Worm (Caenorhabditis elegans): ENCODE results near the gene chtb-1.

The chtb-1 gene

DNA sequence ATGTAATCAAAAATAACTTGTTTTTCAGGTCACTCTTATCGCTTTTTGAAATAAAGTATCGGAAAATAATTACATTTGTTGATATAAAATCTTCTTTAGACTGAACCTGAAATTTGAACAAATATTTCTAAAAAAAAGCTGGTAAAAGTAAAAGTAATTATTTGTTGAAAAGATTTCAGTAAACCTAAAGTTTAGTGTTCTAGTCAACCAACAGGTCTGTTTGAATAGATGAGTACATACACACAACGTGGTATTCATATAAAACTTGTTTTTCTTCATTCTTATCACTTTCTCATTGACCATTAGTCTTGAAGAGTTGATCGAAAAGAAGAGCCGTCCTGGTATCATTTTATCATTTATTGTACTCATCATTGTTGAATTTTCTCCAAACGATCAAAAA lies 35.6 kb downstream of the chtb-1 start, which contains the start of gene C40H1.9:
TSS of gene C40H1.9 (plus strand) at position 301 of the 400 bp plus-strand sequence.
- no peak for TF ChIP-seq med-1 (GFP tag; optimal IDR thresholded peaks at IDR 0.05; ENCODE audit: insufficient read depth)
- no peak for TF ChIP-seq ztf-23 (GFP tag; IDR thresholded peaks at IDR 0.05)
- TF ChIP-seq tab-1 (GFP tag; IDR thresholded peaks at IDR 0.05): no peak
- no peak for TF ChIP-seq klf-2 (GFP tag; conservative IDR thresholded peaks at IDR 0.05)
- no peak for TF ChIP-seq T22C8.4 (GFP tag; IDR thresholded peaks at IDR 0.05)
- TF ChIP-seq flt-1 (GFP tag; IDR thresholded peaks at IDR 0.05): no peak
- TF ChIP-seq ref-1 (GFP tag; conservative IDR thresholded peaks at IDR 0.05): no peak
- no peak for TF ChIP-seq cog-1 (tag; optimal IDR thresholded peaks at IDR 0.05)
- TF ChIP-seq ztf-29 (GFP tag; IDR thresholded peaks at IDR 0.05): no peak

DNA sequence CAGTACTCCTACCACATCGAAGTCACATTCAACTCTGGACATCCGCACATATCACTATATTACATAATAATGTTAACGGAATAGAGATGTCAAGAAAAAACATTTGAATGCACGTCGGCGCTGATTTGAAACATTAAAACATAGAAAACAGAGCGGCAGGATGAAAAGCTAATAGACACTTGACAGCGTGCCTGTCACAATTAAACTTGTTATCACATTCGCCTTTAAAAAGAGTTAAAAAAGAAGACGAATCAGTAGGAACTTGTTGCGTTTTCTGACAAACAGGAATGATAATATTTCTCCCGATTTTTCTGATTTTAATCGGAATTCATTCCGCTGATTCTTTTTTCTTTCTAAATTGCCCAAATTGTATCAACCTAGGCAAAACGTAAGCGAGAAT lies 37.7 kb downstream of the chtb-1 start:
- no peak for TF ChIP-seq T22C8.4 (GFP tag; IDR thresholded peaks at IDR 0.05)
- TF ChIP-seq ztf-23 (GFP tag; IDR thresholded peaks at IDR 0.05): no peak
- TF ChIP-seq ztf-29 (GFP tag; IDR thresholded peaks at IDR 0.05): no peak
- TF ChIP-seq cog-1 (tag; optimal IDR thresholded peaks at IDR 0.05): no peak
- no peak for TF ChIP-seq med-1 (GFP tag; optimal IDR thresholded peaks at IDR 0.05; ENCODE audit: insufficient read depth)
- no peak for TF ChIP-seq tab-1 (GFP tag; IDR thresholded peaks at IDR 0.05)
- no peak for TF ChIP-seq klf-2 (GFP tag; conservative IDR thresholded peaks at IDR 0.05)
- no peak for TF ChIP-seq ref-1 (GFP tag; conservative IDR thresholded peaks at IDR 0.05)
- TF ChIP-seq flt-1 (GFP tag; IDR thresholded peaks at IDR 0.05): no peak

DNA sequence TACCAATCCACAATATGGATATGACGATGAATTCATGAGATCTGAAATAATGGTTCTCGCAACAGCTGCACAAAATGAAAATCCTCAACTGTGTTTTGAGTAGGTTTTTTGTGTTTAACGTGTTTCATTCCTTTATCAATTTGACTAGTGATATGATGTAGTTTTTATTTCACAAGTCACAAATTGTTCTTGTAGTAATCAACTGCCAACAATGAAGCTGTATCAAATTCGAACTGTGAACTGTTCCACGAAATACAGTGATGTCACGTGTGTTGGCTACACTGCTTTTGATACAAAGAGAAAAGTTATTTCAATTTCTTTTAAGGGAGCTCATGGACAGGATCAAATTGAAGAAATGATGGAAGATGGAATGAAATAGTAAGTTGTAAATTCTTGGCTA lies 40.1 kb downstream of the chtb-1 start:
- TF ChIP-seq ref-1 (GFP tag; conservative IDR thresholded peaks at IDR 0.05): no peak
- no peak for TF ChIP-seq tab-1 (GFP tag; IDR thresholded peaks at IDR 0.05)

DNA sequence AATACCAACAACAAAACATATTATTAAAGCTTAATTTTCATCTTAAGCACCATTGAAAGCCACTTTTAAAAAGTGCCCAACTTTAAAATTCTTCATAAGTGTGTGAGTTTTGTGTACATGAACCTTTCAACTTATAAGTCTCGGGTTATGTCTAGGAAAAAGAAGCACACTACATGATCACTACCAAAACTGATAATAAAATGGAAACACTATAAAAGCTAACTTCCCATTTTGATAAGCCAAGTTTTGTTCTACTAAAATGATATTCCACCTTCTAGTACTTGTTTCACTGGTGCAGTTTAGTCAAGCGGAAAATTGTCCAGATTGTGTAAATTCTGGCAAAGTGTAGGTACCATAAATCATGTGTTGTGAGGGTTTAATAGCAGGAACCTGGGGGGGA lies 40.8 kb downstream of the chtb-1 start, which contains the start of gene C40H1.8:
TSS of gene C40H1.8 (plus strand) at position 242 of the 400 bp plus-strand sequence.
- no peak for TF ChIP-seq med-1 (GFP tag; optimal IDR thresholded peaks at IDR 0.05; ENCODE audit: insufficient read depth)
- TF ChIP-seq flt-1 (GFP tag; IDR thresholded peaks at IDR 0.05): no peak
- TF ChIP-seq ztf-23 (GFP tag; IDR thresholded peaks at IDR 0.05): no peak
- TF ChIP-seq ztf-29 (GFP tag; IDR thresholded peaks at IDR 0.05): no peak
- no peak for TF ChIP-seq tab-1 (GFP tag; IDR thresholded peaks at IDR 0.05)
- TF ChIP-seq cog-1 (tag; optimal IDR thresholded peaks at IDR 0.05): no peak
- no peak for TF ChIP-seq ref-1 (GFP tag; conservative IDR thresholded peaks at IDR 0.05)
- no peak for TF ChIP-seq T22C8.4 (GFP tag; IDR thresholded peaks at IDR 0.05)
- no peak for TF ChIP-seq klf-2 (GFP tag; conservative IDR thresholded peaks at IDR 0.05)

DNA sequence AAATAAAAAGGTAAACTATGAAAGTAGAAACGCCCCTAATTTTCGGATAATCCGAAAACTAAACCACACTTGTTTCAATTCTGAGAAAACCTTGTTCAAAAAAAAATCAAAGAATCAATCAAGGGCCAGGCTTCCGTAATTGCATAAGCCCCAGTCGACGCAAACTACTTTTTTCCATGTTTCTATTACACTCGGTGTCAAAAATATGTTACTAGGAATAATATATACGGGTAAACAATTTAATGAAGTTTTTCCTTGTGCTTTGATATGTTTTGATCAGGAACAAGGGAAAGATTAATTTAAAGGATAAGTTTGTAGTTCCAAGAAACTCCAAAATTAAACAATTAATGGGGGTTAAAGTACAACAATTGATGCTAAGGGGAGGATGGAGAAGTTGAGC lies 45.4 kb downstream of the chtb-1 start:
- TF ChIP-seq ref-1 (GFP tag; conservative IDR thresholded peaks at IDR 0.05) (no peak), tab-1 (GFP tag; IDR thresholded peaks at IDR 0.05) (no peak), flt-1 (GFP tag; IDR thresholded peaks at IDR 0.05) (no peak), T22C8.4 (GFP tag; IDR thresholded peaks at IDR 0.05) (no peak), med-1 (GFP tag; optimal IDR thresholded peaks at IDR 0.05; ENCODE audit: insufficient read depth) (no peak), cog-1 (tag; optimal IDR thresholded peaks at IDR 0.05) (no peak), ztf-29 (GFP tag; IDR thresholded peaks at IDR 0.05) (no peak), klf-2 (GFP tag; conservative IDR thresholded peaks at IDR 0.05) (no peak), ztf-23 (GFP tag; IDR thresholded peaks at IDR 0.05) (no peak)

DNA sequence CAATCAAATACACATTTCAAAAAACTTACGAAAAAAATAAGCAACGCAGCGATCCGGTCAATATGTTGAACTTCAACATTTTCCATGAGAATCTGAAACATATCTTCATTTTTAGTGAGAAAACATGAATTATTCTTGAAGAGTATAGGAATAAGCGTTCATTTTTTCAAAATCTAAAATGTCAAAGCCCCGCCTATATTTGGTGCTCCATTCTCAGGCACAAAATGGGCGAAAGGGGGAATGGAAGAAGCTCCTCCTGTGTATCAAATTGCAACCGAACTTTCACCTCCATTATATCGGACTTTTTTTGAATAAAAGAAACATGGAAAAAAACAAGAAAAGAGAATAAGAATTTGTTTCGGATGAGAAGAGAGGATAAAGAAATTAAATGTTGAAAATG lies 48.7 kb downstream of the chtb-1 start, which contains the start of gene srx-45:
TSS of gene srx-45 (minus strand) at position 101 of the 400 bp plus-strand sequence.
- no peak for TF ChIP-seq ztf-23 (GFP tag; IDR thresholded peaks at IDR 0.05)
- TF ChIP-seq T22C8.4 (GFP tag; IDR thresholded peaks at IDR 0.05): no peak
- no peak for TF ChIP-seq med-1 (GFP tag; optimal IDR thresholded peaks at IDR 0.05; ENCODE audit: insufficient read depth)
- no peak for TF ChIP-seq cog-1 (tag; optimal IDR thresholded peaks at IDR 0.05)
- TF ChIP-seq ztf-29 (GFP tag; IDR thresholded peaks at IDR 0.05): no peak

DNA sequence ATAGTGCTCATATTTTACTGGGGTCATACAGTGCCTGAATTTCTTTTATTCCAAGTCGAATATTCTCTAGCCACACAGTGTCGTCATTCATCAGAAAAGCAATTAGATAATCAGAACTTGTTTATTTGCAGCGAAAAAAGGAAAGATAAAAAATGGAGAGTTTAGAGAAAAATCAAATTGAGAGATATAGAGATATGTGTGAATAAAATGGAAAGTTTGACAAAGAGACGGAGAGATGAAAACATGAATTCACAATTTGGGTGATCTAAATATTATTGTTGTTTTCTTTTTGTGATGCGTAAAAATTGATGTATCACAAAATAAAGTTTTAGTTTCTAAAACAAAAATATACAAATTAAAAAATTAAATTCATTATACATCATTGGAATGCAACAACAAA lies 54.6 kb downstream of the chtb-1 start:
- TF ChIP-seq ref-1 (GFP tag; conservative IDR thresholded peaks at IDR 0.05): no peak
- no peak for TF ChIP-seq ztf-29 (GFP tag; IDR thresholded peaks at IDR 0.05)
- TF ChIP-seq ztf-23 (GFP tag; IDR thresholded peaks at IDR 0.05): no peak
- no peak for TF ChIP-seq flt-1 (GFP tag; IDR thresholded peaks at IDR 0.05)
- no peak for TF ChIP-seq cog-1 (tag; optimal IDR thresholded peaks at IDR 0.05)
- TF ChIP-seq med-1 (GFP tag; optimal IDR thresholded peaks at IDR 0.05; ENCODE audit: insufficient read depth): no peak

DNA sequence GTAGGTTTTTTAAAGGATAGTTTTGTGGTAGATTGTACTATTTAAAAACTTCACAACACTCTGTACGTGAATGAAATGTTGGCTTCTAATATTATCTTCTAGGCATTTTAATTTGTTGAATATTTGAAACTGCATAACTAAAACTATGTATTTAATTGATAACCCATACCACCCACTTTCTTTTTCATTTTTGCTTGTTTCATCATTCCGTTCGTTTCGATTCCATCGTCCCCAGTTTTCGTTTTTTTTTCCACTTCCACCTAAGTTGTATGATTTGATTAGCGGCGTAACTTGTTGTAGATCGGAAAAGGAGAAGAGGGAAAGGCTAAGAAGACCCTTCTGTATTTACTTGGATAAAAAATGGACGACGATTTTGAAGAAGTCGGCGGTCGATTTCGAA lies 55.3 kb downstream of the chtb-1 start, which contains the start of gene K01B6.3:
TSS of gene K01B6.3 (plus strand) at position 301 of the 400 bp plus-strand sequence.
- TF ChIP-seq flt-1 (GFP tag; IDR thresholded peaks at IDR 0.05) (no peak), ztf-23 (GFP tag; IDR thresholded peaks at IDR 0.05) (no peak), klf-2 (GFP tag; conservative IDR thresholded peaks at IDR 0.05) (no peak), cog-1 (tag; optimal IDR thresholded peaks at IDR 0.05) (no peak), med-1 (GFP tag; optimal IDR thresholded peaks at IDR 0.05; ENCODE audit: insufficient read depth) (no peak), ztf-29 (GFP tag; IDR thresholded peaks at IDR 0.05) (no peak), ref-1 (GFP tag; conservative IDR thresholded peaks at IDR 0.05) (no peak), T22C8.4 (GFP tag; IDR thresholded peaks at IDR 0.05) (no peak), tab-1 (GFP tag; IDR thresholded peaks at IDR 0.05) (no peak)

DNA sequence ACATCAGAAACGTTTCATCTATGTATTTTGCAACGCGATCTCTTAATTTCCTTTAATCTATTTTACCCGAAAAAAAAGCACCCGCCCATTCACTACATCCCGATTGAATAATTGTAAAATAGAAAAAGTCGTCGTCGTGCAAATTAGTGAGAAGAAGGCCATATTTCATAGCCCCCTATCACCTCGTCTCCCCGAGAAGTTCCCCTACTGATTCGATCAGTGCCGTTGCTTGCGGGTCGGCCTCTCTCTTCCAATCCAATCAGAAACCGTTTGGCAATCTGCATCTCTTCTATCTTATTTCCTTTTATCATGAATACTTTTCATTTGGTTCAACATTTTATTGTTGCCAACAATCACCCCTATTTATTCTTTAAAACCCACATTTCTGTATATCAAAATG lies 56.1 kb downstream of the chtb-1 start:
- TF ChIP-seq flt-1 (GFP tag; IDR thresholded peaks at IDR 0.05): no peak
- TF ChIP-seq cog-1 (tag; optimal IDR thresholded peaks at IDR 0.05): no peak
- no peak for TF ChIP-seq T22C8.4 (GFP tag; IDR thresholded peaks at IDR 0.05)
- TF ChIP-seq med-1 (GFP tag; optimal IDR thresholded peaks at IDR 0.05; ENCODE audit: insufficient read depth): no peak
- no peak for TF ChIP-seq ref-1 (GFP tag; conservative IDR thresholded peaks at IDR 0.05)
- TF ChIP-seq tab-1 (GFP tag; IDR thresholded peaks at IDR 0.05): no peak
- TF ChIP-seq ztf-23 (GFP tag; IDR thresholded peaks at IDR 0.05): no peak
- no peak for TF ChIP-seq klf-2 (GFP tag; conservative IDR thresholded peaks at IDR 0.05)
- no peak for TF ChIP-seq ztf-29 (GFP tag; IDR thresholded peaks at IDR 0.05)
